Fruit fly (Drosophila melanogaster) whole organism, embryonic: ENCODE measurements around the gene mEFG1.

Experiments
- Bdp1 ChIP-seq: fragments of 200-800 bp; sonication (Bioruptor generic); optimal IDR thresholded peaks from 3 replicates; lab custom pipeline; 2016; ENCODE audit warnings: missing biosample characterization, missing genetic modification characterization
- BtbVII ChIP-seq: fragments of 200-800 bp; sonication (Bioruptor generic); optimal IDR thresholded peaks from 3 replicates; lab custom pipeline; 2017; ENCODE audit warnings: missing biosample characterization, mild to moderate bottlenecking, missing genetic modification characterization
- C15 ChIP-seq: fragments of 200-800 bp; sonication (Bioruptor generic); IDR thresholded peaks from 3 replicates; pipeline ENCODE4 v1.3.6; 2022; ENCODE audit warnings: missing biosample characterization, missing genetic modification characterization
- CG10321 ChIP-seq: fragments of 200-800 bp; sonication (Bioruptor generic); IDR thresholded peaks from 2 replicates; pipeline ENCODE4 v1.3.6; 2022; ENCODE audit warnings: missing biosample characterization, missing genetic modification characterization
- CG11696 ChIP-seq: fragments of 200-800 bp; sonication (Bioruptor generic); IDR thresholded peaks from 2 replicates; pipeline ENCODE4 v1.3.6; 2022; ENCODE audit warnings: missing biosample characterization, missing genetic modification characterization
- CG13123 ChIP-seq: fragments of 200-800 bp; sonication (Bioruptor generic); optimal IDR thresholded peaks from 2 replicates; lab custom pipeline; 2016; ENCODE audit warnings: missing biosample characterization, missing genetic modification characterization
- CG13424 ChIP-seq: fragments of 200-800 bp; sonication (Bioruptor generic); optimal IDR thresholded peaks from 2 replicates; lab custom pipeline; 2019; ENCODE audit warnings: missing biosample characterization, mild to moderate bottlenecking, missing genetic modification characterization, moderate library complexity
- CG16863 ChIP-seq: fragments of 200-800 bp; sonication (Bioruptor generic); optimal IDR thresholded peaks from 3 replicates; lab custom pipeline; 2016; ENCODE audit warnings: missing biosample characterization, missing genetic modification characterization
- CG17359 ChIP-seq: fragments of 200-800 bp; sonication (Bioruptor generic); optimal IDR thresholded peaks from 3 replicates; lab custom pipeline; 2018; ENCODE audit warnings: missing biosample characterization, mild to moderate bottlenecking, missing genetic modification characterization, moderate library complexity
- CG17385 ChIP-seq: fragments of 200-800 bp; sonication (Bioruptor generic); optimal IDR thresholded peaks from 3 replicates; lab custom pipeline; 2018; ENCODE audit warnings: missing biosample characterization, mild to moderate bottlenecking, missing genetic modification characterization
- CG18476 ChIP-seq: fragments of 200-800 bp; sonication (Bioruptor generic); optimal IDR thresholded peaks from 2 replicates; lab custom pipeline; 2016; ENCODE audit warnings: missing biosample characterization, mild to moderate bottlenecking, missing genetic modification characterization
- CG2889 ChIP-seq: fragments of 200-800 bp; sonication (Bioruptor generic); IDR thresholded peaks from 3 replicates; pipeline ENCODE4 v1.3.6; 2022; ENCODE audit warnings: missing biosample characterization, missing genetic modification characterization
- CG3163 ChIP-seq: fragments of 200-800 bp; sonication (Bioruptor generic); optimal IDR thresholded peaks from 3 replicates; lab custom pipeline; 2016; ENCODE audit warnings: missing biosample characterization, missing genetic modification characterization
- CG3281 ChIP-seq: fragments of 200-800 bp; sonication (Bioruptor generic); optimal IDR thresholded peaks from 3 replicates; lab custom pipeline; 2017; ENCODE audit warnings: missing biosample characterization, mild to moderate bottlenecking, missing genetic modification characterization
- CG33213 ChIP-seq: fragments of 200-800 bp; sonication (Bioruptor generic); optimal IDR thresholded peaks from 3 replicates; lab custom pipeline; 2016; ENCODE audit warnings: missing biosample characterization, missing genetic modification characterization
- CG34422 ChIP-seq: fragments of 200-800 bp; sonication (Bioruptor generic); IDR thresholded peaks from 3 replicates; pipeline ENCODE4 v1.3.6; 2022; ENCODE audit warnings: missing biosample characterization, missing genetic modification characterization
- CG3838 ChIP-seq: fragments of 200-800 bp; sonication (Bioruptor generic); optimal IDR thresholded peaks from 3 replicates; lab custom pipeline; 2016; ENCODE audit warnings: missing biosample characterization, missing genetic modification characterization
- CG7556 ChIP-seq: fragments of 200-800 bp; sonication (Bioruptor generic); optimal IDR thresholded peaks from 2 replicates; lab custom pipeline; 2017; ENCODE audit warnings: missing biosample characterization, mild to moderate bottlenecking, missing genetic modification characterization
- CG7839 ChIP-seq: fragments of 200-800 bp; sonication (Bioruptor generic); optimal IDR thresholded peaks from 3 replicates; lab custom pipeline; 2018; ENCODE audit warnings: missing biosample characterization, mild to moderate bottlenecking, missing genetic modification characterization, moderate library complexity
- CG7928 ChIP-seq: fragments of 200-800 bp; sonication (Bioruptor generic); optimal IDR thresholded peaks from 2 replicates; lab custom pipeline; 2017; ENCODE audit warnings: missing biosample characterization, mild to moderate bottlenecking, missing genetic modification characterization
- CkIIα-i1 ChIP-seq: fragments of 200-800 bp; sonication (Bioruptor generic); IDR thresholded peaks from 2 replicates; pipeline ENCODE4 v1.3.6; 2022; ENCODE audit warnings: missing biosample characterization, missing genetic modification characterization
- CoRest ChIP-seq: fragments of 200-800 bp; sonication (Bioruptor generic); optimal IDR thresholded peaks from 3 replicates; lab custom pipeline; 2018; ENCODE audit warnings: missing biosample characterization, mild to moderate bottlenecking, missing genetic modification characterization, moderate library complexity
- Drgx ChIP-seq: fragments of 200-800 bp; sonication (Bioruptor generic); IDR thresholded peaks from 2 replicates; pipeline ENCODE4 v1.3.6; 2022; ENCODE audit warnings: missing biosample characterization, missing genetic modification characterization
- ERR ChIP-seq: fragments of 200-800 bp; sonication (Bioruptor generic); optimal IDR thresholded peaks from 2 replicates; lab custom pipeline; 2016; ENCODE audit warnings: missing biosample characterization, missing genetic modification characterization
- Fer3 ChIP-seq: fragments of 200-800 bp; sonication (Bioruptor generic); optimal IDR thresholded peaks from 2 replicates; lab custom pipeline; 2018; ENCODE audit warnings: missing biosample characterization, mild to moderate bottlenecking, missing genetic modification characterization, moderate library complexity
- H15 ChIP-seq: fragments of 200-800 bp; sonication (Bioruptor generic); IDR thresholded peaks from 3 replicates; pipeline ENCODE4 v1.3.6; 2022; ENCODE audit warnings: missing biosample characterization, missing genetic modification characterization
- HmgZ ChIP-seq: fragments of 200-800 bp; sonication (Bioruptor generic); optimal IDR thresholded peaks from 2 replicates; lab custom pipeline; 2018; ENCODE audit warnings: missing biosample characterization, mild to moderate bottlenecking, missing genetic modification characterization
- Lpt ChIP-seq: fragments of >200 bp; optimal IDR thresholded peaks from 2 replicates; lab custom pipeline; 2018; ENCODE audit warnings: missing biosample characterization, missing genetic modification characterization
- Mad ChIP-seq: fragments of 200-800 bp; sonication (Bioruptor generic); optimal IDR thresholded peaks from 2 replicates; lab custom pipeline; 2016; ENCODE audit warnings: missing biosample characterization, missing genetic modification characterization
- Max ChIP-seq: fragments of 200-800 bp; sonication (Bioruptor generic); optimal IDR thresholded peaks from 2 replicates; lab custom pipeline; 2016; ENCODE audit warnings: missing biosample characterization, mild to moderate bottlenecking, missing genetic modification characterization
- Pdp1 ChIP-seq, 2 experiments: fragments of 200-800 bp; sonication (Bioruptor generic); optimal IDR thresholded peaks; 3 replicates each; lab custom pipeline; 2016; ENCODE audit warnings: missing biosample characterization in 2 of 2, missing genetic modification characterization in 2 of 2, mild to moderate bottlenecking in 1 of 2, moderate library complexity in 1 of 2
- Ravus ChIP-seq: fragments of 200-800 bp; sonication (Bioruptor generic); IDR thresholded peaks from 2 replicates; pipeline ENCODE4 v1.3.6; 2022; ENCODE audit warnings: missing biosample characterization, missing genetic modification characterization
- Six4 ChIP-seq: fragments of 200-800 bp; sonication (Bioruptor generic); optimal IDR thresholded peaks from 2 replicates; lab custom pipeline; 2016; ENCODE audit warnings: missing biosample characterization, missing genetic modification characterization
- Sox102F ChIP-seq: fragments of 200-800 bp; sonication (Bioruptor generic); optimal IDR thresholded peaks from 2 replicates; lab custom pipeline; 2018; ENCODE audit warnings: missing biosample characterization, mild to moderate bottlenecking, missing genetic modification characterization, moderate library complexity
- Spps ChIP-seq: fragments of 200-800 bp; sonication (Bioruptor generic); optimal IDR thresholded peaks from 2 replicates; lab custom pipeline; 2018; ENCODE audit warnings: missing biosample characterization, mild to moderate bottlenecking, missing genetic modification characterization
- TFAM ChIP-seq: fragments of 200-800 bp; sonication (Bioruptor generic); optimal IDR thresholded peaks from 2 replicates; lab custom pipeline; 2017; ENCODE audit warnings: missing biosample characterization, missing genetic modification characterization, inconsistent platforms
- Trl ChIP-seq, 3 experiments: fragments of >200 bp in 2 of 3; fragments of 200-800 bp in 1 of 3; sonication (Bioruptor generic) in 1 of 3; optimal IDR thresholded peaks; 2 replicates in 1 of 3; 3 replicates in 2 of 3; lab custom pipeline; 2016 to 2017; ENCODE audit warnings: missing biosample characterization in 1 of 3, missing genetic modification characterization in 1 of 3
- Vsx1 ChIP-seq: fragments of 200-800 bp; sonication (Bioruptor generic); optimal IDR thresholded peaks from 2 replicates; lab custom pipeline; 2017; ENCODE audit warnings: missing biosample characterization, mild to moderate bottlenecking, missing genetic modification characterization, missing genetic modification reagents
- chn ChIP-seq: fragments of 200-800 bp; sonication (Bioruptor generic); optimal IDR thresholded peaks from 2 replicates; lab custom pipeline; 2016; ENCODE audit warnings: missing biosample characterization, missing genetic modification characterization
- ci ChIP-seq: fragments of 200-800 bp; sonication (Bioruptor generic); IDR thresholded peaks from 3 replicates; pipeline ENCODE4 v1.3.6; 2022; ENCODE audit warnings: missing biosample characterization, missing genetic modification characterization
- fru ChIP-seq: fragments of >200 bp; optimal IDR thresholded peaks from 2 replicates; lab custom pipeline; 2017
- gcm ChIP-seq: fragments of 200-800 bp; sonication (Bioruptor generic); optimal IDR thresholded peaks from 2 replicates; lab custom pipeline; 2019; ENCODE audit warnings: missing biosample characterization, mild to moderate bottlenecking, missing genetic modification characterization, moderate library complexity
- ham ChIP-seq: fragments of 200-800 bp; sonication (Bioruptor generic); IDR thresholded peaks from 2 replicates; pipeline ENCODE4 v1.3.6; 2022; ENCODE audit warnings: missing biosample characterization, missing genetic modification characterization
- ken ChIP-seq: fragments of 200-800 bp; sonication (Bioruptor generic); IDR thresholded peaks from 3 replicates; pipeline ENCODE4 v1.3.6; 2022; ENCODE audit warnings: missing biosample characterization, missing genetic modification characterization
- nerfin-2 ChIP-seq: fragments of 200-800 bp; sonication (Bioruptor generic); IDR thresholded peaks from 2 replicates; pipeline ENCODE4 v1.3.6; 2022; ENCODE audit warnings: missing biosample characterization, missing genetic modification characterization; ENCODE audit not compliant: partially characterized antibody
- pnt ChIP-seq: fragments of 200-800 bp; sonication (Bioruptor generic); optimal IDR thresholded peaks from 3 replicates; lab custom pipeline; 2016; ENCODE audit warnings: missing biosample characterization, missing genetic modification characterization
- sim ChIP-seq: fragments of 200-800 bp; sonication (Bioruptor generic); IDR thresholded peaks from 2 replicates; pipeline ENCODE4 v1.3.6; 2022; ENCODE audit warnings: missing biosample characterization, missing genetic modification characterization
- ssp ChIP-seq: fragments of 200-800 bp; sonication (Bioruptor generic); IDR thresholded peaks from 2 replicates; pipeline ENCODE4 v1.3.6; 2022; ENCODE audit warnings: missing biosample characterization, missing genetic modification characterization
- tin ChIP-seq: fragments of 200-800 bp; sonication (Bioruptor generic); optimal IDR thresholded peaks from 3 replicates; lab custom pipeline; 2016; ENCODE audit warnings: missing biosample characterization, missing genetic modification characterization
- vnd ChIP-seq: fragments of 200-800 bp; sonication (Bioruptor generic); IDR thresholded peaks from 3 replicates; pipeline ENCODE4 v1.3.6; 2022; ENCODE audit warnings: missing biosample characterization, missing genetic modification characterization; ENCODE audit not compliant: partially characterized antibody
- vvl ChIP-seq: fragments of 200-800 bp; sonication (Bioruptor generic); IDR thresholded peaks from 2 replicates; pipeline ENCODE4 v1.3.6; 2022; ENCODE audit warnings: missing biosample characterization, missing genetic modification characterization
- yki ChIP-seq: fragments of >200 bp; optimal IDR thresholded peaks from 3 replicates; lab custom pipeline; 2018

Gene mEFG1

DNA sequence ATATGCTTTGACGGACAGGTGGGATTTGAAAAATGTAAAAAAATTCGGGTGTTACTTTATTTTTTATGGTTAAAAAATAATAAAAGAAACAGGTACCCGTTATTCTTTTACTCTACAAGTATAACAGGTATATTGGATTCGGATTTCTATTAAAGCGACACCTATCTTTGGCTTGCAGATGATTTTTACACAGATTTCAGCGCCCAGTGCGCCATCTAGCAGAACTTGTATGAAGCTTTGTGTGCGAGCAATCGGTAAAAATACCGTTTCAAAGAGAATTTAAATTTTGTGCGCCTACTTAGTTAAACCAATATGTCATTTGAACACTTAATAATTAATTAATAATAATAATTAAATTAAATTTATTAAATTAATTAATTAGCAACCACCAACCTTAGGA lies 35.2 kb upstream of the mEFG1 start (continued):
- TF ChIP-seq Trl (optimal IDR thresholded peaks at IDR 0.05; lab: Kevin White, UChicago) (no peak), Trl (GFP tag; optimal IDR thresholded peaks at IDR 0.05; lab: Kevin White, UChicago) (peak; percentile 62), Pdp1 (GFP tag; optimal IDR thresholded peaks at IDR 0.05; lab: Kevin White, UChicago) (peak; percentile 45 to 54), CG3163 (GFP tag; lab: Kevin White, UChicago) (peak; percentile 9), vvl (GFP tag; lab: Robert Waterston, UW) (peak; percentile 70), H15 (GFP tag; lab: Robert Waterston, UW) (peak; percentile 55; the same call in 1 of the 3 replicates), Vsx1 (GFP tag; lab: Kevin White, UChicago) (no peak), TFAM (no peak), sim (no peak), Sox102F (GFP tag; lab: Kevin White, UChicago) (peak; percentile 65), CG33213 (GFP tag; lab: Kevin White, UChicago) (peak; percentile 57), CoRest (peak; percentile 47), Fer3 (tag; lab: Kevin White, UChicago) (peak; percentile 32), C15 (GFP tag; lab: Robert Waterston, UW) (no peak), Six4 (GFP tag; lab: Kevin White, UChicago) (peak; percentile 10), nerfin-2 (no peak), CG17359 (tag; lab: Kevin White, UChicago) (peak; percentile 45), ssp (GFP tag; lab: Robert Waterston, UW) (peak; percentile 31; the same call in 1 of the 2 replicates), Mad (GFP tag; lab: Kevin White, UChicago) (peak; percentile 17), ci (GFP tag; lab: Robert Waterston, UW) (peak; percentile 81), Ravus (GFP tag; lab: Robert Waterston, UW) (no peak), pnt (peak; percentile 47), HmgZ (tag; lab: Kevin White, UChicago) (peak; percentile 67), tin (GFP tag; lab: Kevin White, UChicago) (peak; percentile 71), CG3281 (GFP tag; lab: Kevin White, UChicago) (no peak), Lpt (GFP tag; lab: Kevin White, UChicago) (no peak), CG34422 (no peak), CG17385 (GFP tag; lab: Kevin White, UChicago) (peak; percentile 44), ken (GFP tag; lab: Robert Waterston, UW) (0 out of 3 replicates have a peak, but pooled peaks have one; percentile 45), CkIIα-i1 (GFP tag; lab: Robert Waterston, UW) (no peak), Max (GFP tag; lab: Kevin White, UChicago) (no peak), CG10321 (no peak), CG2889 (GFP tag; lab: Robert Waterston, UW) (no peak), CG7839 (tag; lab: Kevin White, UChicago) (peak; percentile 67), CG7928 (GFP tag; lab: Kevin White, UChicago) (no peak), BtbVII (peak; percentile 3), CG13123 (peak; percentile 17), vnd (no peak), fru (lab: Kevin White, UChicago) (no peak), CG7556 (no peak), gcm (GFP tag; lab: Kevin White, UChicago) (no peak), CG13424 (tag; lab: Kevin White, UChicago) (peak; percentile 42), ERR (GFP tag; lab: Kevin White, UChicago) (no peak), Bdp1 (GFP tag; lab: Kevin White, UChicago) (peak; percentile 11), chn (GFP tag; lab: Kevin White, UChicago) (peak; percentile 14), yki (lab: Kevin White, UChicago) (no peak), CG16863 (GFP tag; lab: Kevin White, UChicago) (peak; percentile 12), Drgx (GFP tag; lab: Robert Waterston, UW) (no peak), CG11696 (GFP tag; lab: Robert Waterston, UW) (no peak), CG18476 (GFP tag; lab: Kevin White, UChicago) (no peak), CG3838 (no peak), Spps (tag; lab: Kevin White, UChicago) (no peak), ham (no peak)
